Worm (Caenorhabditis elegans) whole organism, L1 larva: ENCODE measurements around the gene ZC262.4.

Experiments
- F16B12.6 ChIP-seq: fragments of 150-350 bp; optimal IDR thresholded peaks from 2 replicates; lab custom pipeline; 2014; ENCODE audit warnings: missing biosample characterization, missing genetic modification characterization
- fos-1 ChIP-seq: fragments of 150-350 bp; optimal IDR thresholded peaks from 2 replicates; lab custom pipeline; 2014; ENCODE audit warnings: missing biosample characterization, missing genetic modification characterization
- nhr-11 ChIP-seq: fragments of 150-350 bp; optimal IDR thresholded peaks from 2 replicates; lab custom pipeline; 2014; ENCODE audit warnings: missing biosample characterization, missing genetic modification characterization
- nhr-77 ChIP-seq: fragments of 150-350 bp; optimal IDR thresholded peaks from 2 replicates; lab custom pipeline; 2014; ENCODE audit warnings: missing biosample characterization, missing genetic modification characterization
- snpc-4 ChIP-seq: fragments of 150-350 bp; optimal IDR thresholded peaks from 2 replicates; lab custom pipeline; 2014; ENCODE audit warnings: missing biosample characterization, missing genetic modification characterization

- TF ChIP-seq snpc-4, result no peak
- no peak for TF ChIP-seq fos-1
- TF ChIP-seq nhr-77 (tag; lab: Kevin White, UChicago), result no peak
- no peak for TF ChIP-seq F16B12.6
- TF ChIP-seq nhr-11 (tag; lab: Kevin White, UChicago), result no peak
Observed at ce11 chrIII:8370846-8371257, 36.5 kb upstream of the ZC262.4 start.
